Worm (Caenorhabditis elegans) whole organism, mixed stage, embryonic: ENCODE data around the gene coa-4.

ENCODE experiments used
- ceh-43 ChIP-seq: fragments of 200-800 bp; sonication (Bioruptor generic); optimal IDR thresholded peaks from 2 replicates; lab custom pipeline; 2018; ENCODE audit warnings: mild to moderate bottlenecking, missing genetic modification characterization, moderate library complexity, missing compliant biosample characterization
- cnd-1 ChIP-seq: fragments of 200-800 bp; sonication (Bioruptor generic); optimal IDR thresholded peaks from 2 replicates; lab custom pipeline; 2018; ENCODE audit warnings: mild to moderate bottlenecking, missing genetic modification characterization, missing compliant biosample characterization
- elt-1 ChIP-seq: sonication (generic microtip); optimal IDR thresholded peaks from 2 replicates; lab custom pipeline; 2017; ENCODE audit warnings: missing genetic modification characterization, mild to moderate bottlenecking, missing compliant biosample characterization, antibody characterized with exemption, moderate library complexity, borderline replicate concordance; ENCODE audit not compliant: insufficient read depth
- nhr-76 ChIP-seq: sonication (generic microtip); optimal IDR thresholded peaks from 2 replicates; lab custom pipeline; 2017; ENCODE audit warnings: missing biosample characterization, missing genetic modification characterization
- sem-2 ChIP-seq: fragments of 200-800 bp; sonication (Bioruptor generic); optimal IDR thresholded peaks from 2 replicates; lab custom pipeline; 2018; ENCODE audit warnings: mild to moderate bottlenecking, missing genetic modification characterization, missing compliant biosample characterization
- tbx-8 ChIP-seq: fragments of 200-800 bp; sonication (Bioruptor generic); optimal IDR thresholded peaks from 2 replicates; lab custom pipeline; 2018; ENCODE audit warnings: mild to moderate bottlenecking, missing genetic modification characterization, moderate library complexity, missing compliant biosample characterization
- unc-39 ChIP-seq: fragments of 150-350 bp; optimal IDR thresholded peaks from 2 replicates; lab custom pipeline; 2014; ENCODE audit warnings: missing biosample characterization, missing genetic modification characterization

DNA sequence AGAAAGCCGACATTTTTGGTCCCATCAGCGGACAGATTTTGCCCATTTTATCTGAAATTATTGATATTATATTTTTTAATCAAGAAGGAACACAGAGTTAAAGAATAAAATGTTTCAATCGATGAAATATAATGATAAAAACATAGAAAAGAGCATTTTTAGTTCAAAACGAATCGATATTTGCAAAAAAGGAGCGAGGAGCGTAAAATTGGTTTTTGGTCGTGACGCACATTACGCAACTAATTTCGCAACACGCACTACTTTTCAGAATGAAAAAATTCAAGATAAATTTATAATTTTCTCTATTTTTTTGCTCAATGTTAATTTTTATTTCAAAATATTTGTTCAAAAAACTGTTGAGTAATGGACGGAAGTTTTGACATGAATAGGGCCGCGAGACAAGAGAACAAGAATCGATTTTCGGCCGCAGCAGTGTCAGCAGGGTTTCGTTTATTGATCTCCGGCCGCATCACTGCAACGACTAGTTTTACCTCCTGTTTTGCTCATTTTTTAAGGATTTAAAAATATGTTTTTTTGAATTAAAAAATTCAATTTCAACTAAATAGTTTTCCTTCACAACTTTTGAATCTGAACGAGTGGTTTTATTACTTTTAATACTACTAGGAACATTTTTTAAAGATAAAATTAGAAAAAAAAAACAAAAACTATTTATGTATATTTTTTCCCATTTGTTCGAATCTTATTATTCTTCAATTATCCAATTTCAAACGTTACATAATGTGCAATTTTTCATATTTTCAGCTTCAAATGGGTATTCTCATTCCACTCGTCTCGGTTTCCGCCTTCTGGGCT, 14.2 kb downstream of the coa-4 start, which contains the start of the genes F49C12.12 and vha-17:
- no peak for TF ChIP-seq sem-2 (GFP tag; lab: Kevin White, UChicago)
- no peak for TF ChIP-seq nhr-76 (tag; lab: Kevin White, UChicago)
- TF ChIP-seq tbx-8 = no peak
- TF ChIP-seq cnd-1 (tag; lab: Kevin White, UChicago) = no peak
- no peak for TF ChIP-seq elt-1
- TF ChIP-seq ceh-43 (GFP tag; lab: Kevin White, UChicago) = no peak
- TF ChIP-seq unc-39 (tag; lab: Kevin White, UChicago) = no peak
